Worm (Caenorhabditis elegans): ENCODE data around the gene prp-9.

prp-9 gene

DNA sequence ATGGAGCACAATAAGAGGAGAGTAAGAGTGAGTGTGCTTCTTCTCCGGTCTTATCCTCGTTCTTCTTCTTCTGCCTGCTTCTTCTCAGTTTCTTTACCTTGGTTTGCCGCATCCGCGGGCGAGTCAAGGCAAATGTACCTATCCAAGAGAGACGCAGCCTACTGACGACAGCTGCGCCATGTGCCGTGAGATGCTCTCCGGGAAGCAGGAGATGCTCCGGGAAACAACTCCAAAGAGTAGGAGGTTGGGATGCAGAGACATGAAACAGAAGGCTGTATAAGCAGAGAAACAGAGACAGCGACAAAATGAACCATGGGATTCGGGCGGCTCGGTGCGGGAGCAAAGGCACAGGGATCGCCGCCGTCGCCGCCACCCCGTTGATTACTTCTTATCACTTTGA, 26.2 kb downstream of the prp-9 start:
- no peak for TF ChIP-seq ttx-3 (tag; optimal IDR thresholded peaks at IDR 0.05)
- TF ChIP-seq odd-2 (tag; optimal IDR thresholded peaks at IDR 0.05): no peak
- TF ChIP-seq hlh-15 (tag; optimal IDR thresholded peaks at IDR 0.05): no peak
- TF ChIP-seq ceh-2 (tag; optimal IDR thresholded peaks at IDR 0.05): peak; percentile 2
- TF ChIP-seq ceh-18 (tag; optimal IDR thresholded peaks at IDR 0.05): peak; percentile 88
- TF ChIP-seq hlh-8 (tag; optimal IDR thresholded peaks at IDR 0.05): peak; percentile 64
- no peak for TF ChIP-seq ama-1 (optimal IDR thresholded peaks at IDR 0.05)
- no peak for TF ChIP-seq ahr-1 (tag; optimal IDR thresholded peaks at IDR 0.05)
- no peak for TF ChIP-seq unc-42 (tag; optimal IDR thresholded peaks at IDR 0.05)
- TF ChIP-seq nfya-1 (tag; optimal IDR thresholded peaks at IDR 0.05): peak; percentile 36
- no peak for TF ChIP-seq C38D4.7 (GFP tag; optimal IDR thresholded peaks at IDR 0.05)
- no peak for TF ChIP-seq ceh-6 (GFP tag; optimal IDR thresholded peaks at IDR 0.05)
- peak; percentile 8 for TF ChIP-seq ceh-31 (tag; optimal IDR thresholded peaks at IDR 0.05)
- TF ChIP-seq hlh-30 (tag; optimal IDR thresholded peaks at IDR 0.05; ENCODE audit: insufficient read depth): no peak
- TF ChIP-seq fax-1 (tag; optimal IDR thresholded peaks at IDR 0.05): no peak
- TF ChIP-seq elt-2 (tag; optimal IDR thresholded peaks at IDR 0.05): no peak
- no peak for TF ChIP-seq pag-3 (tag; optimal IDR thresholded peaks at IDR 0.05; ENCODE audit: borderline replicate concordance)
- TF ChIP-seq ztf-16 (tag; optimal IDR thresholded peaks at IDR 0.05): no peak
- no peak for TF ChIP-seq Y22D7AL.16 (tag; optimal IDR thresholded peaks at IDR 0.05)
- no peak for TF ChIP-seq F13H6.1 (tag; optimal IDR thresholded peaks at IDR 0.05)
- no peak for TF ChIP-seq mec-3 (tag; optimal IDR thresholded peaks at IDR 0.05; ENCODE audit: borderline replicate concordance)
- peak; percentile 46 for TF ChIP-seq tbx-2 (tag; optimal IDR thresholded peaks at IDR 0.05)
- TF ChIP-seq unc-3 (GFP tag; conservative IDR thresholded peaks at IDR 0.05): no peak
- no peak for TF ChIP-seq unc-3 (tag; optimal IDR thresholded peaks at IDR 0.05)
- no peak for TF ChIP-seq pax-1 (tag; optimal IDR thresholded peaks at IDR 0.05)
- TF ChIP-seq rnt-1 (tag; optimal IDR thresholded peaks at IDR 0.05): peak; percentile 63
- TF ChIP-seq lim-6 (tag; optimal IDR thresholded peaks at IDR 0.05): no peak
- TF ChIP-seq dmd-4 (tag; optimal IDR thresholded peaks at IDR 0.05; ENCODE audit: borderline replicate concordance): no peak
- no peak for TF ChIP-seq sox-2 (GFP tag; IDR thresholded peaks at IDR 0.05)
- TF ChIP-seq syd-9 (tag; optimal IDR thresholded peaks at IDR 0.05): peak; percentile 21
- peak; percentile 15 for TF ChIP-seq sdc-2 (tag; optimal IDR thresholded peaks at IDR 0.05)
- TF ChIP-seq unc-55 (GFP tag; optimal IDR thresholded peaks at IDR 0.05): peak; percentile 34
- no peak for TF ChIP-seq tbx-7 (tag; optimal IDR thresholded peaks at IDR 0.05)
- no peak for TF ChIP-seq T23F11.4 (GFP tag; optimal IDR thresholded peaks at IDR 0.05)
- TF ChIP-seq ceh-45 (GFP tag; IDR thresholded peaks at IDR 0.05): no peak
- TF ChIP-seq zip-5 (tag; optimal IDR thresholded peaks at IDR 0.05): no peak
- peak; percentile 54 for TF ChIP-seq ceh-34 (tag; optimal IDR thresholded peaks at IDR 0.05)
- no peak for TF ChIP-seq lin-11 (tag; optimal IDR thresholded peaks at IDR 0.05)

DNA sequence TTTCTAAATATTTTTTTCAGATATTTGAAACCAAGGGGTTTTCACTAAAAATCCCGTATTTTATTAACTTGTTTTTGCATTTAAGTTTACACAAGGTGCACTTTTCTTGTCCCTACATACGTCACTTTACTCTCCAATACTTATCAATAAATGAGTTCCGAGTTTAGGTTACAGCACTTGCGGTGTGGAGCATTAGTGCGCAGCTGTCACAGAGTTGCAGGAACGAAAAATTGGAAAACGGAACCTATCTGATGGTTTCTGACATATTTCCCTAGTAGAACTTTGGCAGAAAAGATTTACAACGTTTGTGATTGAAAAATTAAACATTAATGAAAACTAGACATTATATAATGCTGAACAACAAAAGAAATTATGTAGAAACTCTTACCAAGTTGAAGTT, 27.0 kb downstream of the prp-9 start:
- TF ChIP-seq pag-3 (tag; optimal IDR thresholded peaks at IDR 0.05; ENCODE audit: borderline replicate concordance) (no peak), C38D4.7 (GFP tag; optimal IDR thresholded peaks at IDR 0.05) (no peak), ahr-1 (tag; optimal IDR thresholded peaks at IDR 0.05) (no peak), ceh-30 (tag; optimal IDR thresholded peaks at IDR 0.05) (no peak), F13H6.1 (tag; optimal IDR thresholded peaks at IDR 0.05) (no peak), pha-2 (tag; optimal IDR thresholded peaks at IDR 0.05) (no peak), unc-86 (tag; optimal IDR thresholded peaks at IDR 0.05) (no peak), pax-1 (tag; optimal IDR thresholded peaks at IDR 0.05) (no peak), ets-4 (tag; optimal IDR thresholded peaks at IDR 0.05) (no peak), odd-2 (tag; optimal IDR thresholded peaks at IDR 0.05) (no peak), dmd-4 (tag; optimal IDR thresholded peaks at IDR 0.05; ENCODE audit: borderline replicate concordance) (no peak), fax-1 (tag; optimal IDR thresholded peaks at IDR 0.05) (no peak), zip-5 (tag; optimal IDR thresholded peaks at IDR 0.05) (no peak), sox-4 (tag; optimal IDR thresholded peaks at IDR 0.05) (no peak), fkh-10 (GFP tag; optimal IDR thresholded peaks at IDR 0.05) (no peak), sdc-2 (tag; optimal IDR thresholded peaks at IDR 0.05) (no peak)
